Fruit fly (Drosophila melanogaster): ENCODE measurements around the gene nrv1.

DNA sequence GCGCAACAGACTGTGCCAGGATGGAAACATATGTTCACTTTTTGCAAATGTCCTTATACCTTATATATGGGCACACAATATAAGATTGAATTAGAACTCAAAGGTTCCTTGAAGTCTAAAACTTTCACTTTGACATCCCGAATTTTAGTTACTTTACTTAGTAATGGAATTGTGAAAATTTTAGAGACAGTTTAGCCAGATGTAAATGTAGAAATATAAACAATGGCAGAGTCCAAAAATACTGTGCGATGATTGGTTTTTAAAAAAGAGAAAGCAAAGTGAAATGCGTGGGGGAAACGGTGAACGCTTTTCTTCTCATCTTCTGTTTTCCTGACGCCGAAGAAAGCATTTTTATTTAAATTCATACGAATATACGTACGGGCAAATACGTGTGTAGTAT, 38.8 kb downstream of the nrv1 start, which contains the start of gene CG44271:
- TF ChIP-seq HLH106 (tag; optimal IDR thresholded peaks at IDR 0.05) (no peak), Hr83 (GFP tag; optimal IDR thresholded peaks at IDR 0.05; ENCODE audit: poor library complexity, severe bottlenecking) (no peak), CG9705 (GFP tag; optimal IDR thresholded peaks at IDR 0.05) (no peak), usp (GFP tag; optimal IDR thresholded peaks at IDR 0.05) (no peak), Mio (GFP tag; optimal IDR thresholded peaks at IDR 0.05) (no peak), psq (GFP tag; optimal IDR thresholded peaks at IDR 0.05) (no peak), h (GFP tag; optimal IDR thresholded peaks at IDR 0.05) (no peak), Abd-B (GFP tag; optimal IDR thresholded peaks at IDR 0.05) (no peak)
